Worm (Caenorhabditis elegans) whole organism, young adult: Measurements from ENCODE around the gene aly-3.

ENCODE experiments used
- bed-2 ChIP-seq: fragments of 200-800 bp; sonication (Bioruptor generic); IDR thresholded peaks from 2 replicates; pipeline ENCODE4 v1.3.6; 2022; ENCODE audit warnings: missing genetic modification reagents, missing genetic modification characterization, missing compliant biosample characterization
- ekl-4 ChIP-seq: fragments of 200-800 bp; sonication (Bioruptor generic); IDR thresholded peaks from 2 replicates; pipeline ENCODE4 v1.3.6; 2022; ENCODE audit warnings: missing genetic modification reagents, missing genetic modification characterization, missing compliant biosample characterization
- hmg-1.2 ChIP-seq: fragments of 200-800 bp; sonication (Bioruptor generic); IDR thresholded peaks from 2 replicates; pipeline ENCODE4 v1.3.6; 2022; ENCODE audit warnings: missing genetic modification reagents, missing genetic modification characterization, missing compliant biosample characterization
- mel-28 ChIP-seq: sonication (generic microtip); optimal IDR thresholded peaks from 2 replicates; lab custom pipeline; 2016; ENCODE audit warnings: borderline replicate concordance, mild to moderate bottlenecking, missing genetic modification characterization, missing compliant biosample characterization
- mes-4 ChIP-seq: sonication (generic microtip); optimal IDR thresholded peaks from 2 replicates; lab custom pipeline; 2016; ENCODE audit warnings: missing genotype, missing genetic modification characterization, missing compliant biosample characterization
- pha-4 ChIP-seq: fragments of 150-350 bp; sonication (generic microtip); optimal IDR thresholded peaks from 2 replicates; lab custom pipeline; 2014; ENCODE audit warnings: missing biosample characterization, missing genetic modification reagents, missing genetic modification characterization
- ztf-25 ChIP-seq: fragments of 200-800 bp; sonication (Bioruptor generic); IDR thresholded peaks from 2 replicates; pipeline ENCODE4 v1.3.6; 2022; ENCODE audit warnings: missing genetic modification reagents, missing genetic modification characterization, missing compliant biosample characterization

DNA sequence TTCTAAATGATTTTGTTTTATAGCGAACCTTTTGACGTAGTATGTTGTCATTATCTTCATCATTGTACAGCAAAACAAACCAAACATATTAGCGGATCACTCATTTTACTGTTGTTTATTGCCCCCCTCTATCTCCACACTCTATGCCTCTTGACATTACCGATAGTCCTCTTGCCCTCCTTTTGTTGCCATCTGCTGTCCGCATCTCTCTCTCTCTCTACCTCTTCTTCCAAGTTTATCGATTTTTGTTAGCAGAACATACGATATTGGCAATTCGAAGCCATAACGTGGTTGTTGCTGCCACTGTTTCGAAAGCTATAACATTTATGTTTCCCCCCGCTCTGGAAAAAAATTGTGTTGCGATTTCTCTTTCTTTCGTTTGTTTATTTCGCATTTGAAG lies 34.8 kb downstream of the aly-3 start:
- TF ChIP-seq mel-28 (tag; lab: Kevin White, UChicago) (no peak), pha-4 (tag; lab: Kevin White, UChicago) (no peak), ekl-4 (no peak), bed-2 (GFP tag; lab: Robert Waterston, UW) (no peak), hmg-1.2 (no peak), mes-4 (no peak), ztf-25 (GFP tag; lab: Robert Waterston, UW) (no peak)
